1 fruit fly cellular context compared by ENCODE assay signal in genomic region chr3L:16113607-16114337, dm6.
TF ChIP-seq lines count a peak whose summit lies in the region.

No protein-coding gene starts in this region.

TF ChIP-seq in whole organism, embryonic, 481 proteins besides CTCF, POLR2A, EP300 and RAD21 (continued from another document and continues in another):
- no peak for TF ChIP-seq prd (optimal IDR thresholded peaks at IDR 0.05; lab: Kevin White, UChicago)
- TF ChIP-seq prd (GFP tag; IDR thresholded peaks at IDR 0.05; lab: Robert Waterston, UW) = peak; percentile 82
- TF ChIP-seq onecut (GFP tag; IDR thresholded peaks at IDR 0.05; lab: Robert Waterston, UW) = peak; percentile 72
- peak; percentile 76 for TF ChIP-seq CG6683 (GFP tag; optimal IDR thresholded peaks at IDR 0.05; lab: Kevin White, UChicago)
- TF ChIP-seq Deaf1 (tag; optimal IDR thresholded peaks at IDR 0.05; lab: Kevin White, UChicago) = no peak
- peak; percentile 64 for TF ChIP-seq CG15696 (tag; optimal IDR thresholded peaks at IDR 0.05; lab: Kevin White, UChicago)
- TF ChIP-seq gsb (GFP tag; IDR thresholded peaks at IDR 0.05; lab: Robert Waterston, UW) = 0 out of 2 replicates have a peak, but pooled peaks have one; percentile 23
- peak; percentile 73 for TF ChIP-seq Atf-2 (GFP tag; optimal IDR thresholded peaks at IDR 0.05; lab: Kevin White, UChicago)
- TF ChIP-seq sim (GFP tag; IDR thresholded peaks at IDR 0.05; lab: Robert Waterston, UW) = no peak
- peak; percentile 85 for TF ChIP-seq vfl (GFP tag; optimal IDR thresholded peaks at IDR 0.05; lab: Kevin White, UChicago)
- peak; percentile 89 for TF ChIP-seq Side (GFP tag; optimal IDR thresholded peaks at IDR 0.05; lab: Kevin White, UChicago)
- TF ChIP-seq CG6813 (GFP tag; optimal IDR thresholded peaks at IDR 0.05; lab: Kevin White, UChicago) = peak; percentile 76
- peak; percentile 63 for TF ChIP-seq ttk (GFP tag; IDR thresholded peaks at IDR 0.05; lab: Robert Waterston, UW)
- TF ChIP-seq CG17802 (tag; optimal IDR thresholded peaks at IDR 0.05; lab: Kevin White, UChicago) = no peak
- TF ChIP-seq vnd (GFP tag; IDR thresholded peaks at IDR 0.05; lab: Robert Waterston, UW; ENCODE audit: partially characterized antibody) = peak; percentile 32; the same call in 2 of the 3 replicates
- peak; percentile 50 for TF ChIP-seq CG8089 (GFP tag; optimal IDR thresholded peaks at IDR 0.05; lab: Kevin White, UChicago)
- peak; percentile 84 for TF ChIP-seq sug (tag; optimal IDR thresholded peaks at IDR 0.05; lab: Kevin White, UChicago)
- TF ChIP-seq Sry-β (GFP tag; optimal IDR thresholded peaks at IDR 0.05; lab: Kevin White, UChicago) = no peak
- TF ChIP-seq exex (tag; optimal IDR thresholded peaks at IDR 0.05; lab: Kevin White, UChicago) = peak; percentile 64
- peak; percentile 67 for TF ChIP-seq H2.0 (GFP tag; IDR thresholded peaks at IDR 0.05; lab: Robert Waterston, UW)
- peak; percentile 61 for TF ChIP-seq CG13123 (GFP tag; optimal IDR thresholded peaks at IDR 0.05; lab: Kevin White, UChicago)
- peak; percentile 79 for TF ChIP-seq CG1233 (GFP tag; optimal IDR thresholded peaks at IDR 0.05; lab: Kevin White, UChicago)
- TF ChIP-seq CG7745 (tag; optimal IDR thresholded peaks at IDR 0.05; lab: Kevin White, UChicago) = no peak
- peak; percentile 50 for TF ChIP-seq CG14965 (GFP tag; optimal IDR thresholded peaks at IDR 0.05; lab: Kevin White, UChicago; ENCODE audit: borderline replicate concordance)
- peak; percentile 82 for TF ChIP-seq CG18619 (GFP tag; optimal IDR thresholded peaks at IDR 0.05; lab: Kevin White, UChicago)
- TF ChIP-seq YL-1 (GFP tag; optimal IDR thresholded peaks at IDR 0.05; lab: Kevin White, UChicago) = peak; percentile 99
- TF ChIP-seq HLHmδ (GFP tag; optimal IDR thresholded peaks at IDR 0.05; lab: Kevin White, UChicago) = peak; percentile 46
- TF ChIP-seq Hsf (GFP tag; optimal IDR thresholded peaks at IDR 0.05; lab: Kevin White, UChicago) = peak; percentile 85
- TF ChIP-seq CG14014 (GFP tag; IDR thresholded peaks at IDR 0.05; lab: Robert Waterston, UW) = peak; percentile 80
- TF ChIP-seq CrebB (tag; optimal IDR thresholded peaks at IDR 0.05; lab: Kevin White, UChicago) = peak; percentile 48
- TF ChIP-seq sisA (GFP tag; IDR thresholded peaks at IDR 0.05; lab: Robert Waterston, UW) = peak; percentile 72
- TF ChIP-seq otp (GFP tag; IDR thresholded peaks at IDR 0.05; lab: Robert Waterston, UW) = no peak; the same call in 2 of the 3 replicates
- peak; percentile 80 for TF ChIP-seq CG32772 (GFP tag; IDR thresholded peaks at IDR 0.05; lab: Robert Waterston, UW)
- TF ChIP-seq Hr51 (GFP tag; optimal IDR thresholded peaks at IDR 0.05; lab: Kevin White, UChicago) = peak in 1 of 2 experiments; percentile 76
- TF ChIP-seq CG7963 (GFP tag; IDR thresholded peaks at IDR 0.05; lab: Robert Waterston, UW; ENCODE audit: partially characterized antibody) = peak; percentile 47; the same call in 1 of the 3 replicates
- TF ChIP-seq Xrp1 (GFP tag; IDR thresholded peaks at IDR 0.05; lab: Robert Waterston, UW) = peak; percentile 84
- TF ChIP-seq HLH3B (GFP tag; IDR thresholded peaks at IDR 0.05; lab: Robert Waterston, UW) = peak; percentile 75
- TF ChIP-seq CG10209 (GFP tag; optimal IDR thresholded peaks at IDR 0.05; lab: Kevin White, UChicago) = peak; percentile 84
- peak; percentile 73 for TF ChIP-seq CG14710 (tag; optimal IDR thresholded peaks at IDR 0.05; lab: Kevin White, UChicago)
- peak; percentile 59; the same call in 2 of the 3 replicates for TF ChIP-seq ase (GFP tag; IDR thresholded peaks at IDR 0.05; lab: Robert Waterston, UW)
- TF ChIP-seq CG11723 (GFP tag; optimal IDR thresholded peaks at IDR 0.05; lab: Kevin White, UChicago) = peak; percentile 75
- TF ChIP-seq HmgZ (tag; optimal IDR thresholded peaks at IDR 0.05; lab: Kevin White, UChicago) = peak; percentile 92
- peak; percentile 79 for TF ChIP-seq Hr3 (GFP tag; optimal IDR thresholded peaks at IDR 0.05; lab: Kevin White, UChicago)
- peak; percentile 82 for TF ChIP-seq CG17328 (GFP tag; IDR thresholded peaks at IDR 0.05; lab: Robert Waterston, UW)
- TF ChIP-seq Sox102F (GFP tag; optimal IDR thresholded peaks at IDR 0.05; lab: Kevin White, UChicago) = no peak
- peak; percentile 34 for TF ChIP-seq Usf (GFP tag; optimal IDR thresholded peaks at IDR 0.05; lab: Kevin White, UChicago)
- peak; percentile 76 for TF ChIP-seq org-1 (GFP tag; optimal IDR thresholded peaks at IDR 0.05; lab: Kevin White, UChicago)
- TF ChIP-seq CG10654 (GFP tag; optimal IDR thresholded peaks at IDR 0.05; lab: Kevin White, UChicago) = peak; percentile 77
- TF ChIP-seq CG10147 (GFP tag; optimal IDR thresholded peaks at IDR 0.05; lab: Kevin White, UChicago) = peak; percentile 84
- peak; percentile 73 for TF ChIP-seq knrl (GFP tag; IDR thresholded peaks at IDR 0.05; lab: Robert Waterston, UW; ENCODE audit: partially characterized antibody)
- TF ChIP-seq Hr39 (optimal IDR thresholded peaks at IDR 0.05; lab: Kevin White, UChicago) = no peak
- TF ChIP-seq rib (GFP tag; IDR thresholded peaks at IDR 0.05; lab: Robert Waterston, UW) = peak; percentile 75; the same call in 1 of the 2 replicates
- no peak for TF ChIP-seq Jarid2 (GFP tag; optimal IDR thresholded peaks at IDR 0.05; lab: Kevin White, UChicago)
- peak; percentile 83 for TF ChIP-seq tx (GFP tag; optimal IDR thresholded peaks at IDR 0.05; lab: Kevin White, UChicago)
- TF ChIP-seq bigmax (GFP tag; optimal IDR thresholded peaks at IDR 0.05; lab: Kevin White, UChicago) = peak; percentile 50
- peak; percentile 77 for TF ChIP-seq CG14441 (GFP tag; IDR thresholded peaks at IDR 0.05; lab: Robert Waterston, UW)
- no peak for TF ChIP-seq Tbp (GFP tag; optimal IDR thresholded peaks at IDR 0.05; lab: Kevin White, UChicago)
- no peak for TF ChIP-seq br (optimal IDR thresholded peaks at IDR 0.05; lab: Kevin White, UChicago)
- peak; percentile 59 for TF ChIP-seq CG14050 (GFP tag; IDR thresholded peaks at IDR 0.05; lab: Robert Waterston, UW)
- peak; percentile 71 for TF ChIP-seq CG5953 (GFP tag; IDR thresholded peaks at IDR 0.05; lab: Robert Waterston, UW)
- peak; percentile 63 for TF ChIP-seq CG8290 (GFP tag; optimal IDR thresholded peaks at IDR 0.05; lab: Kevin White, UChicago)
- TF ChIP-seq CG8290 (tag; optimal IDR thresholded peaks at IDR 0.05; lab: Kevin White, UChicago) = no peak
- peak; percentile 98 for TF ChIP-seq CG12659 (GFP tag; optimal IDR thresholded peaks at IDR 0.05; lab: Kevin White, UChicago)
- TF ChIP-seq CG8359 (GFP tag; optimal IDR thresholded peaks at IDR 0.05; lab: Kevin White, UChicago; ENCODE audit: borderline replicate concordance) = peak; percentile 40
- peak; percentile 41 for TF ChIP-seq salm (tag; optimal IDR thresholded peaks at IDR 0.05; lab: Kevin White, UChicago)
- no peak for TF ChIP-seq Doc2 (GFP tag; IDR thresholded peaks at IDR 0.05; lab: Robert Waterston, UW)
- TF ChIP-seq Xbp1 (GFP tag; optimal IDR thresholded peaks at IDR 0.05; lab: Kevin White, UChicago) = peak; percentile 89
- no peak for TF ChIP-seq Hmr (GFP tag; optimal IDR thresholded peaks at IDR 0.05; lab: Kevin White, UChicago)
- peak; percentile 70 for TF ChIP-seq CG15601 (tag; optimal IDR thresholded peaks at IDR 0.05; lab: Kevin White, UChicago)
- TF ChIP-seq CG42726 (GFP tag; IDR thresholded peaks at IDR 0.05; lab: Robert Waterston, UW; ENCODE audit: partially characterized antibody) = peak; percentile 78
- peak; percentile 32 for TF ChIP-seq CG15073 (GFP tag; optimal IDR thresholded peaks at IDR 0.05; lab: Kevin White, UChicago)
- no peak for TF ChIP-seq sd (tag; optimal IDR thresholded peaks at IDR 0.05; lab: Kevin White, UChicago)
- peak; percentile 74 for TF ChIP-seq HmgD (GFP tag; optimal IDR thresholded peaks at IDR 0.05; lab: Kevin White, UChicago)
- TF ChIP-seq CG7372 (GFP tag; IDR thresholded peaks at IDR 0.05; lab: Robert Waterston, UW) = 0 out of 2 replicates have a peak, but pooled peaks have one; percentile 52
- TF ChIP-seq CG13775 (GFP tag; optimal IDR thresholded peaks at IDR 0.05; lab: Kevin White, UChicago) = peak; percentile 84
- TF ChIP-seq danr (GFP tag; IDR thresholded peaks at IDR 0.05; lab: Robert Waterston, UW) = peak; percentile 49; the same call in 1 of the 2 replicates
- TF ChIP-seq Opbp (GFP tag; IDR thresholded peaks at IDR 0.05; lab: Robert Waterston, UW; ENCODE audit: partially characterized antibody) = peak; percentile 79; the same call in 2 of the 3 replicates
- TF ChIP-seq Atf6 (GFP tag; IDR thresholded peaks at IDR 0.05; lab: Robert Waterston, UW) = peak; percentile 85
- no peak for TF ChIP-seq CG16779 (GFP tag; IDR thresholded peaks at IDR 0.05; lab: Robert Waterston, UW)
- peak; percentile 5 for TF ChIP-seq sima (GFP tag; optimal IDR thresholded peaks at IDR 0.05; lab: Kevin White, UChicago)
- peak; percentile 53 for TF ChIP-seq CG34224 (GFP tag; IDR thresholded peaks at IDR 0.05; lab: Robert Waterston, UW; ENCODE audit: partially characterized antibody)
- no peak for TF ChIP-seq ro (GFP tag; IDR thresholded peaks at IDR 0.05; lab: Robert Waterston, UW)
- TF ChIP-seq fu2 (GFP tag; optimal IDR thresholded peaks at IDR 0.05; lab: Kevin White, UChicago) = peak; percentile 82
- TF ChIP-seq ftz-f1 (GFP tag; optimal IDR thresholded peaks at IDR 0.05; lab: Kevin White, UChicago) = peak; percentile 81
- TF ChIP-seq CG15514 (GFP tag; optimal IDR thresholded peaks at IDR 0.05; lab: Kevin White, UChicago) = peak; percentile 89
- peak; percentile 83 for TF ChIP-seq Chrac-16 (GFP tag; optimal IDR thresholded peaks at IDR 0.05; lab: Kevin White, UChicago)
- peak; percentile 55; the same call in 1 of the 2 replicates for TF ChIP-seq klu (GFP tag; IDR thresholded peaks at IDR 0.05; lab: Robert Waterston, UW)
- peak; percentile 86 for TF ChIP-seq Dip3 (GFP tag; optimal IDR thresholded peaks at IDR 0.05; lab: Kevin White, UChicago)
- peak; percentile 75 for TF ChIP-seq tup (GFP tag; optimal IDR thresholded peaks at IDR 0.05; lab: Kevin White, UChicago)
- TF ChIP-seq Bgb (GFP tag; IDR thresholded peaks at IDR 0.05; lab: Robert Waterston, UW; ENCODE audit: partially characterized antibody) = peak; percentile 88
- peak; percentile 75 to 77 for TF ChIP-seq chif (GFP tag; optimal IDR thresholded peaks at IDR 0.05; lab: Kevin White, UChicago)
- peak; percentile 64 for TF ChIP-seq CG12236 (GFP tag; optimal IDR thresholded peaks at IDR 0.05; lab: Kevin White, UChicago)
- TF ChIP-seq scrt (GFP tag; optimal IDR thresholded peaks at IDR 0.05; lab: Kevin White, UChicago) = peak; percentile 78
- peak; percentile 58 for TF ChIP-seq repo (GFP tag; optimal IDR thresholded peaks at IDR 0.05; lab: Kevin White, UChicago)
- TF ChIP-seq D (optimal IDR thresholded peaks at IDR 0.05; lab: Kevin White, UChicago) = no peak
- TF ChIP-seq D (GFP tag; optimal IDR thresholded peaks at IDR 0.05; lab: Kevin White, UChicago) = peak; percentile 58
- TF ChIP-seq CG6654 (GFP tag; optimal IDR thresholded peaks at IDR 0.05; lab: Kevin White, UChicago) = no peak
- peak; percentile 53; the same call in 1 of the 3 replicates for TF ChIP-seq gce (GFP tag; IDR thresholded peaks at IDR 0.05; lab: Robert Waterston, UW)
- TF ChIP-seq CG17361 (GFP tag; IDR thresholded peaks at IDR 0.05; lab: Robert Waterston, UW) = no peak; the same call in 1 of the 3 replicates
- TF ChIP-seq cwo (GFP tag; optimal IDR thresholded peaks at IDR 0.05; lab: Kevin White, UChicago) = peak; percentile 80
- peak; percentile 83 for TF ChIP-seq CG18262 (tag; optimal IDR thresholded peaks at IDR 0.05; lab: Kevin White, UChicago)
- peak; percentile 39 for TF ChIP-seq CG10565 (GFP tag; optimal IDR thresholded peaks at IDR 0.05; lab: Kevin White, UChicago)
- TF ChIP-seq unpg (GFP tag; optimal IDR thresholded peaks at IDR 0.05; lab: Kevin White, UChicago) = peak; percentile 86
- no peak for TF ChIP-seq Hr78 (GFP tag; optimal IDR thresholded peaks at IDR 0.05; lab: Kevin White, UChicago)
- TF ChIP-seq kni (GFP tag; optimal IDR thresholded peaks at IDR 0.05; lab: Kevin White, UChicago) = peak; percentile 99
- no peak for TF ChIP-seq ham (GFP tag; IDR thresholded peaks at IDR 0.05; lab: Robert Waterston, UW)
- peak; percentile 57 for TF ChIP-seq CG1647 (GFP tag; optimal IDR thresholded peaks at IDR 0.05; lab: Kevin White, UChicago)
- peak; percentile 50 for TF ChIP-seq CG9876 (GFP tag; optimal IDR thresholded peaks at IDR 0.05; lab: Kevin White, UChicago)
- peak; percentile 98 for TF ChIP-seq Med (GFP tag; lab: Kevin White, UChicago)
- peak; percentile 59 for TF ChIP-seq her (GFP tag; optimal IDR thresholded peaks at IDR 0.05; lab: Kevin White, UChicago)
- TF ChIP-seq cad (GFP tag; optimal IDR thresholded peaks at IDR 0.05; lab: Kevin White, UChicago) = peak; percentile 62
- peak; percentile 72 for TF ChIP-seq Dll (GFP tag; IDR thresholded peaks at IDR 0.05; lab: Robert Waterston, UW; ENCODE audit: partially characterized antibody)
- peak; percentile 58 for TF ChIP-seq pfk (GFP tag; optimal IDR thresholded peaks at IDR 0.05; lab: Kevin White, UChicago)
- peak; percentile 63 for TF ChIP-seq corto (GFP tag; optimal IDR thresholded peaks at IDR 0.05; lab: Kevin White, UChicago)
- peak; percentile 83 to 91 for TF ChIP-seq dpn (GFP tag; optimal IDR thresholded peaks at IDR 0.05; lab: Kevin White, UChicago)
- no peak for TF ChIP-seq CG8478 (optimal IDR thresholded peaks at IDR 0.05; lab: Kevin White, UChicago)
- peak; percentile 73 for TF ChIP-seq NC2β (GFP tag; optimal IDR thresholded peaks at IDR 0.05; lab: Kevin White, UChicago)
- peak; percentile 64 for TF ChIP-seq CG2875 (GFP tag; optimal IDR thresholded peaks at IDR 0.05; lab: Kevin White, UChicago)
- TF ChIP-seq nmo (GFP tag; optimal IDR thresholded peaks at IDR 0.05; lab: Kevin White, UChicago) = peak; percentile 82
- TF ChIP-seq Fer3 (tag; optimal IDR thresholded peaks at IDR 0.05; lab: Kevin White, UChicago) = no peak
- peak; percentile 41 for TF ChIP-seq wor (GFP tag; IDR thresholded peaks at IDR 0.05; lab: Robert Waterston, UW)
- peak; percentile 48 for TF ChIP-seq Atf3 (GFP tag; optimal IDR thresholded peaks at IDR 0.05; lab: Kevin White, UChicago)
- TF ChIP-seq CG13624 (GFP tag; optimal IDR thresholded peaks at IDR 0.05; lab: Kevin White, UChicago) = peak; percentile 92
- TF ChIP-seq ash1 (GFP tag; optimal IDR thresholded peaks at IDR 0.05; lab: Kevin White, UChicago) = peak; percentile 0
- peak; percentile 51 for TF ChIP-seq sna (GFP tag; IDR thresholded peaks at IDR 0.05; lab: Robert Waterston, UW; ENCODE audit: partially characterized antibody)
- TF ChIP-seq Dref (GFP tag; IDR thresholded peaks at IDR 0.05; lab: Robert Waterston, UW) = peak; percentile 46
- peak; percentile 90 for TF ChIP-seq Rfx (GFP tag; IDR thresholded peaks at IDR 0.05; lab: Robert Waterston, UW)
- TF ChIP-seq CG2678 (tag; optimal IDR thresholded peaks at IDR 0.05; lab: Kevin White, UChicago) = no peak
- peak; percentile 77 for TF ChIP-seq amos (GFP tag; IDR thresholded peaks at IDR 0.05; lab: Robert Waterston, UW; ENCODE audit: partially characterized antibody)
